Worm (Caenorhabditis elegans): ENCODE measurements around the gene T16G1.18.

T16G1.18 gene

ce11 chrV:12950812-12951528, at the start of gene T16G1.18, which contains the start of gene T16G1.9:
TSS of gene T16G1.18 (plus strand) at chrV:12951304.
TSS of gene T16G1.9 (minus strand) at chrV:12950862.
- peak; percentile 35 for TF ChIP-seq cog-1 (tag; optimal IDR thresholded peaks at IDR 0.05)
- TF ChIP-seq tab-1 (GFP tag; IDR thresholded peaks at IDR 0.05): no peak
- no peak for TF ChIP-seq klf-2 (GFP tag; conservative IDR thresholded peaks at IDR 0.05)

- TF ChIP-seq tab-1 (GFP tag; IDR thresholded peaks at IDR 0.05) (no peak), ztf-23 (GFP tag; IDR thresholded peaks at IDR 0.05) (no peak), ztf-29 (GFP tag; IDR thresholded peaks at IDR 0.05) (no peak), klf-2 (GFP tag; conservative IDR thresholded peaks at IDR 0.05) (no peak), med-1 (GFP tag; optimal IDR thresholded peaks at IDR 0.05; ENCODE audit: insufficient read depth) (no peak), cog-1 (tag; optimal IDR thresholded peaks at IDR 0.05) (no peak), T22C8.4 (GFP tag; IDR thresholded peaks at IDR 0.05) (no peak), flt-1 (GFP tag; IDR thresholded peaks at IDR 0.05) (no peak), ref-1 (GFP tag; conservative IDR thresholded peaks at IDR 0.05) (no peak)
These were observed 47.0 kb upstream of the T16G1.18 start, which contains the start of gene ttr-27 for ce11 chrV:12904054-12904453. TSS of gene ttr-27 (minus strand) at chrV:12904098.

- TF ChIP-seq T22C8.4 (GFP tag; IDR thresholded peaks at IDR 0.05): no peak
- no peak for TF ChIP-seq tab-1 (GFP tag; IDR thresholded peaks at IDR 0.05)
- TF ChIP-seq klf-2 (GFP tag; conservative IDR thresholded peaks at IDR 0.05): no peak
- no peak for TF ChIP-seq ref-1 (GFP tag; conservative IDR thresholded peaks at IDR 0.05)
- no peak for TF ChIP-seq med-1 (GFP tag; optimal IDR thresholded peaks at IDR 0.05; ENCODE audit: insufficient read depth)
- no peak for TF ChIP-seq cog-1 (tag; optimal IDR thresholded peaks at IDR 0.05)
- no peak for TF ChIP-seq ztf-23 (GFP tag; IDR thresholded peaks at IDR 0.05)
- TF ChIP-seq flt-1 (GFP tag; IDR thresholded peaks at IDR 0.05): no peak
- TF ChIP-seq ztf-29 (GFP tag; IDR thresholded peaks at IDR 0.05): no peak
These were observed 46.0 kb upstream of the T16G1.18 start, which contains the start of gene ttr-28 for ce11 chrV:12905074-12905473. TSS of gene ttr-28 (minus strand) at chrV:12905174.

- no peak for TF ChIP-seq cog-1 (tag; optimal IDR thresholded peaks at IDR 0.05)
These were observed 44.4 kb upstream of the T16G1.18 start, which contains the start of gene ttr-29 for ce11 chrV:12906732-12907131. TSS of gene ttr-29 (minus strand) at chrV:12906832.

ce11 chrV:12907436-12907835, 43.7 kb upstream of the T16G1.18 start:
- TF ChIP-seq ztf-23 (GFP tag; IDR thresholded peaks at IDR 0.05) (no peak), ref-1 (GFP tag; conservative IDR thresholded peaks at IDR 0.05) (no peak), ztf-29 (GFP tag; IDR thresholded peaks at IDR 0.05) (no peak), klf-2 (GFP tag; conservative IDR thresholded peaks at IDR 0.05) (no peak), flt-1 (GFP tag; IDR thresholded peaks at IDR 0.05) (no peak), T22C8.4 (GFP tag; IDR thresholded peaks at IDR 0.05) (no peak), med-1 (GFP tag; optimal IDR thresholded peaks at IDR 0.05; ENCODE audit: insufficient read depth) (no peak), cog-1 (tag; optimal IDR thresholded peaks at IDR 0.05) (no peak), tab-1 (GFP tag; IDR thresholded peaks at IDR 0.05) (no peak)

ce11 chrV:12908614-12909013, 42.5 kb upstream of the T16G1.18 start:
- TF ChIP-seq klf-2 (GFP tag; conservative IDR thresholded peaks at IDR 0.05) (no peak), T22C8.4 (GFP tag; IDR thresholded peaks at IDR 0.05) (no peak)

ce11 chrV:12909544-12910157, 41.5 kb upstream of the T16G1.18 start, which contains the start of gene nid-1:
TSS of gene nid-1 (plus strand) at chrV:12910107.
- TF ChIP-seq med-1 (GFP tag; optimal IDR thresholded peaks at IDR 0.05; ENCODE audit: insufficient read depth): no peak

- TF ChIP-seq cog-1 (tag; optimal IDR thresholded peaks at IDR 0.05): no peak
These were observed 31.4 kb upstream of the T16G1.18 start, which contains the start of gene lipl-1 for ce11 chrV:12919705-12920104. TSS of gene lipl-1 (plus strand) at chrV:12919986.

- no peak for TF ChIP-seq ztf-29 (GFP tag; IDR thresholded peaks at IDR 0.05)
- TF ChIP-seq T22C8.4 (GFP tag; IDR thresholded peaks at IDR 0.05): no peak
- no peak for TF ChIP-seq med-1 (GFP tag; optimal IDR thresholded peaks at IDR 0.05; ENCODE audit: insufficient read depth)
- no peak for TF ChIP-seq ztf-23 (GFP tag; IDR thresholded peaks at IDR 0.05)
- TF ChIP-seq cog-1 (tag; optimal IDR thresholded peaks at IDR 0.05): no peak
- TF ChIP-seq tab-1 (GFP tag; IDR thresholded peaks at IDR 0.05): no peak
- no peak for TF ChIP-seq klf-2 (GFP tag; conservative IDR thresholded peaks at IDR 0.05)
These were observed 29.4 kb upstream of the T16G1.18 start for ce11 chrV:12921680-12922079.

ce11 chrV:12922308-12922707, 28.8 kb upstream of the T16G1.18 start, which contains the start of gene dhrs-4:
TSS of gene dhrs-4 (plus strand) at chrV:12922608.
- no peak for TF ChIP-seq tab-1 (GFP tag; IDR thresholded peaks at IDR 0.05)
- TF ChIP-seq ref-1 (GFP tag; conservative IDR thresholded peaks at IDR 0.05): no peak
- TF ChIP-seq flt-1 (GFP tag; IDR thresholded peaks at IDR 0.05): no peak
- TF ChIP-seq cog-1 (tag; optimal IDR thresholded peaks at IDR 0.05): no peak
- no peak for TF ChIP-seq ztf-29 (GFP tag; IDR thresholded peaks at IDR 0.05)
- no peak for TF ChIP-seq T22C8.4 (GFP tag; IDR thresholded peaks at IDR 0.05)
- no peak for TF ChIP-seq klf-2 (GFP tag; conservative IDR thresholded peaks at IDR 0.05)
- TF ChIP-seq med-1 (GFP tag; optimal IDR thresholded peaks at IDR 0.05; ENCODE audit: insufficient read depth): no peak
- no peak for TF ChIP-seq ztf-23 (GFP tag; IDR thresholded peaks at IDR 0.05)

- no peak for TF ChIP-seq ref-1 (GFP tag; conservative IDR thresholded peaks at IDR 0.05)
These were observed 27.0 kb upstream of the T16G1.18 start, which contains the start of gene pqn-67 for ce11 chrV:12924128-12924527. TSS of gene pqn-67 (plus strand) at chrV:12924428.

All from whole organism, midembryonic.